Fruit fly (Drosophila melanogaster) whole organism, embryonic: ENCODE results near the gene bon.
A peak's percentile ranks its signal among the peaks of the same experiment; 100 is the strongest.

Experiments
- CG12236 ChIP-seq: fragments of 200-800 bp; sonication (Bioruptor generic); optimal IDR thresholded peaks from 2 replicates; lab custom pipeline; 2016; ENCODE audit warnings: missing biosample characterization, missing genetic modification characterization
- CG12659 ChIP-seq: fragments of 200-800 bp; sonication (Bioruptor generic); optimal IDR thresholded peaks from 3 replicates; lab custom pipeline; 2017; ENCODE audit warnings: mild to moderate bottlenecking, missing biosample characterization, missing genetic modification reagents, missing genetic modification characterization
- CG31365 ChIP-seq: fragments of 200-800 bp; sonication (Bioruptor generic); optimal IDR thresholded peaks from 2 replicates; lab custom pipeline; 2018; ENCODE audit warnings: missing biosample characterization, mild to moderate bottlenecking, missing genetic modification characterization
- CG6654 ChIP-seq: fragments of 200-800 bp; sonication (Bioruptor generic); optimal IDR thresholded peaks from 2 replicates; lab custom pipeline; 2017; ENCODE audit warnings: missing biosample characterization, mild to moderate bottlenecking, missing genetic modification characterization
- Dfd ChIP-seq, 2 experiments: fragments of >200 bp; optimal IDR thresholded peaks; 2 replicates each; lab custom pipeline; 2017; ENCODE audit warnings: missing biosample characterization in 2 of 2, missing genetic modification characterization in 2 of 2
- Nf-YB ChIP-seq: fragments of 200-800 bp; sonication (Bioruptor generic); optimal IDR thresholded peaks from 3 replicates; lab custom pipeline; 2019; ENCODE audit warnings: missing biosample characterization, mild to moderate bottlenecking, missing genetic modification characterization, moderate library complexity
- cg ChIP-seq: fragments of 200-800 bp; sonication (Bioruptor generic); optimal IDR thresholded peaks from 3 replicates; lab custom pipeline; 2019; ENCODE audit warnings: missing biosample characterization, mild to moderate bottlenecking, missing genetic modification characterization, moderate library complexity
- h ChIP-seq: fragments of >200 bp; optimal IDR thresholded peaks from 2 replicates; lab custom pipeline; 2017
- kni ChIP-seq: fragments of 200-800 bp; sonication (Bioruptor generic); optimal IDR thresholded peaks from 3 replicates; lab custom pipeline; 2017; ENCODE audit warnings: mild to moderate bottlenecking, missing biosample characterization, missing genetic modification reagents, missing genetic modification characterization
- psq ChIP-seq: fragments of 200-800 bp; sonication (Bioruptor generic); optimal IDR thresholded peaks from 2 replicates; lab custom pipeline; 2017; ENCODE audit warnings: missing biosample characterization, missing genetic modification characterization

DNA sequence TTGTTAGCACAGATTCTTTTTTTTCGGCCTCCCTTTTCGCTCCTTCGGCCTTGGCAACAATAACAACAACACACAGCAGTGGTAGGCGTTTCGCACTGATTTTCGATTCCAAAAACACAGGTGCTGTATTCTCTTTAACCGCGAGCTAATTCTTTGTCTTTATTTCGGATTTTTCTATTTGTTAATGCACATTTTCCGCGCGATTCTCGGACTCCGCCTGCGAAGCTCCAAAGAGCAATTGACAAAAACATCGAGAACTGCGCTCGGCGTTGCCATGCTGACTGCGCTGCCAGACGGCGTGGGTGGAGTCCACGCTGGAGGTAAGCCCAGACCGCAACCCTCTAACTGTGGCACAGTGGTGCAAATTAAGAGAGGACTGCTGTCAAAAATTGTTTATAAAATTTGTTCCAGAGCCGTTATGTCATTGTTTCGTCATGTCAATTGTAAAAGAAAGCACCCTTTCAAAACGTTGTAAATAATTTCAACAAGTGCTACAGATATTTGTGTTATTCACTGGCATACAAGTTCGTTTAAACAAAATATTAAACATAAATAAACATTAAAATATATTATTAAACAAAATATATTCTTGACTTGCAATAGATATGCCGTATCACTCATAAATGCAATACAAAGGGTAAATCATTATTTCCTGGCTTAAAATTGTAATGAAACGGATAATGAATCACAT, 35.4 kb upstream of the bon start, which contains the start of the genes DPCoAC and CG5180:
- TF ChIP-seq CG12236 (GFP tag; lab: Kevin White, UChicago): peak; percentile 12
- peak; percentile 36 for TF ChIP-seq psq (GFP tag; lab: Kevin White, UChicago)
- TF ChIP-seq cg (GFP tag; lab: Kevin White, UChicago): peak; percentile 56
- no peak for TF ChIP-seq h (lab: Kevin White, UChicago)
- peak; percentile 78 for TF ChIP-seq CG12659 (GFP tag; lab: Kevin White, UChicago)
- TF ChIP-seq CG31365 (tag; lab: Kevin White, UChicago): no peak
- peak; percentile 11 for TF ChIP-seq Nf-YB (GFP tag; lab: Kevin White, UChicago)
- peak; percentile 47 for TF ChIP-seq kni (GFP tag; lab: Kevin White, UChicago)
- no peak for TF ChIP-seq Dfd (GFP tag; optimal IDR thresholded peaks at IDR 0.05; lab: Kevin White, UChicago)
- no peak for TF ChIP-seq CG6654 (GFP tag; lab: Kevin White, UChicago)
